Worm (Caenorhabditis elegans) whole organism, L4/young adult: ENCODE data around the gene clec-238.

ENCODE experiments used
- W03F9.2 ChIP-seq: fragments of 150-350 bp; optimal IDR thresholded peaks from 2 replicates; lab custom pipeline; 2014; ENCODE audit warnings: missing biosample characterization, missing genetic modification characterization
- dao-5 ChIP-seq: sonication (generic microtip); optimal IDR thresholded peaks from 2 replicates; lab custom pipeline; 2016; ENCODE audit warnings: missing genotype, missing genetic modification characterization, moderate library complexity, missing compliant biosample characterization
- him-1 ChIP-seq: sonication (generic microtip); optimal IDR thresholded peaks from 2 replicates; lab custom pipeline; 2016; ENCODE audit warnings: missing genotype, missing genetic modification reagents, missing genetic modification characterization, missing compliant biosample characterization

ce11 chrV:16980368-16980767, 28.8 kb downstream of the clec-238 start, which contains the start of gene srz-54:
- TF ChIP-seq W03F9.2 (tag; lab: Kevin White, UChicago) (no peak), him-1 (tag; lab: Kevin White, UChicago) (no peak), dao-5 (tag; lab: Kevin White, UChicago) (no peak)
